Worm (Caenorhabditis elegans) whole organism, late embryonic: ENCODE results near the gene sru-29.

ENCODE experiments used
- K02D7.2 ChIP-seq: sonication (generic microtip); optimal IDR thresholded peaks from 2 replicates; lab custom pipeline; 2017; ENCODE audit warnings: mild to moderate bottlenecking, missing genetic modification characterization, missing compliant biosample characterization
- ama-1 ChIP-seq: fragments of 150-350 bp; optimal IDR thresholded peaks from 2 replicates; lab custom pipeline; 2014
- ceh-45 ChIP-seq: fragments of 200-800 bp; sonication (Bioruptor generic); IDR thresholded peaks from 2 replicates; pipeline ENCODE4 v1.3.6; 2022; ENCODE audit warnings: missing genetic modification reagents, missing genetic modification characterization, missing compliant biosample characterization
- ceh-9 ChIP-seq: sonication (generic microtip); optimal IDR thresholded peaks from 2 replicates; lab custom pipeline; 2016; ENCODE audit warnings: mild to moderate bottlenecking, missing genetic modification characterization, inconsistent platforms, missing compliant biosample characterization
- fkh-10 ChIP-seq: fragments of 150-350 bp; optimal IDR thresholded peaks from 2 replicates; lab custom pipeline; 2014; ENCODE audit warnings: missing biosample characterization, missing genetic modification reagents, missing genetic modification characterization
- hlh-6 ChIP-seq: sonication (generic microtip); optimal IDR thresholded peaks from 2 replicates; lab custom pipeline; 2016; ENCODE audit warnings: missing genotype, missing genetic modification characterization, missing compliant biosample characterization
- hlh-8 ChIP-seq: sonication (generic microtip); optimal IDR thresholded peaks from 2 replicates; lab custom pipeline; 2016; ENCODE audit warnings: missing genotype, missing genetic modification characterization, missing compliant biosample characterization
- nfya-1 ChIP-seq: sonication (generic microtip); optimal IDR thresholded peaks from 2 replicates; lab custom pipeline; 2017; ENCODE audit warnings: missing genetic modification characterization, mild to moderate bottlenecking, missing compliant biosample characterization, antibody characterized with exemption, moderate library complexity
- nhr-11 ChIP-seq: fragments of 150-350 bp; optimal IDR thresholded peaks from 2 replicates; lab custom pipeline; 2014; ENCODE audit warnings: missing biosample characterization, missing genetic modification characterization
- rnt-1 ChIP-seq: sonication (generic microtip); optimal IDR thresholded peaks from 2 replicates; lab custom pipeline; 2016; ENCODE audit warnings: missing genetic modification characterization, missing compliant biosample characterization
- syd-9 ChIP-seq: sonication (generic microtip); optimal IDR thresholded peaks from 2 replicates; lab custom pipeline; 2016; ENCODE audit warnings: mild to moderate bottlenecking, missing genetic modification characterization, moderate library complexity, missing compliant biosample characterization
- tbx-2 ChIP-seq: sonication (generic microtip); optimal IDR thresholded peaks from 2 replicates; lab custom pipeline; 2016; ENCODE audit warnings: missing genetic modification characterization, missing compliant biosample characterization

- TF ChIP-seq hlh-6 (tag; lab: Kevin White, UChicago) (no peak), ama-1 (lab: Kevin White, UChicago) (no peak), nhr-11 (tag; lab: Kevin White, UChicago) (no peak), rnt-1 (tag; lab: Kevin White, UChicago) (no peak), hlh-8 (tag; lab: Kevin White, UChicago) (no peak), nfya-1 (no peak), K02D7.2 (tag; lab: Kevin White, UChicago) (no peak), ceh-45 (GFP tag; lab: Robert Waterston, UW) (no peak), ceh-9 (tag; lab: Kevin White, UChicago) (no peak), fkh-10 (GFP tag; lab: Kevin White, UChicago) (no peak), tbx-2 (tag; lab: Kevin White, UChicago) (no peak), syd-9 (tag; lab: Kevin White, UChicago) (no peak)
These were observed 22.6 kb downstream of the sru-29 start, which contains the start of gene sru-40 for ce11 chrV:9833900-9834299.
